Fruit fly (Drosophila melanogaster): ENCODE results near the gene Orct.

The Orct gene

DNA sequence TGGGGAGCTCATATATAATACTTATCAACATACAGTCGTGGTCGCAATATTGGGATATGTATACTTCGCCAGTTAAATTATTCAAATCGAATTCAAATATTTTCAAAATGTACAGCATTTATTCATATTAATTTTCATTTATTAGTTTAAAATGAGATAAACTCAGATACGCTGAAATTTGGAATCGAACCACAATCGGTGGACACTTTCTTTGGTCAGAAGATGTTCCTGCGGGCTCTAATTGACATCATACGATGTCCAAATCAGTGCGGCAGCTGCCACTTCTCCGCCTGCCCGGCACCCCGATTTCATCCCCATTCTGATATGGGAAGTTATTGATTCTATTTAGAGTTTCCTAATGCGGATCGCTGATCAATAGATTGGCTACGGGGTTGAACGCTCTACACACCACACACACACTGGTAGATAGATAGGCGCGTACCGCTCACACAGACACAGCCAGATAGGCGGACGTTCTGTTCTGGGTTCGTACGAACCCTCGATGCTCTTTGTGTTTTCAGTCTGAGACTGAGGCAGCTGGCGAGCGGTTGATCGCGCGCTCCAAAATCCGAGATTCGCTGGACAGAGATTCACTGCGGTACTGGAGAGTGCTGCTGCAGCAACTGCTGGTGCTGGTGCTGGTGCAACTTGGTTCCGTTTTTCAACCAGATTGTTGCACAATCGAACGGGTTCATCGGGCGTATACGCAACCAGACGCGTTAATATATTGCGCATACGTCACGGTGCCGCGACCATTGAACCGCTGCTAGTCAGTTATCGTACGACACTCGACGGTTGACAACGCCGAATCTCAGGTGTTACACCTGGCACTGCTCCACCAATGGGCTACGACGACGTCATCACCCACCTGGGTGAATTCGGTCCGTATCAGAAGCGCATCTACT lies at the start of gene Orct (continued):
- TF ChIP-seq CG18262 (tag; optimal IDR thresholded peaks at IDR 0.05) (peak; percentile 93), z (GFP tag; IDR thresholded peaks at IDR 0.05) (no peak), CG4730 (GFP tag; IDR thresholded peaks at IDR 0.05) (no peak), CG10462 (GFP tag; optimal IDR thresholded peaks at IDR 0.05) (no peak), gt (GFP tag; IDR thresholded peaks at IDR 0.05) (no peak), CG1233 (GFP tag; optimal IDR thresholded peaks at IDR 0.05) (peak; percentile 79), gem (tag; optimal IDR thresholded peaks at IDR 0.05) (peak; percentile 87), CG11504 (tag; optimal IDR thresholded peaks at IDR 0.05) (peak; percentile 85), Taf1 (GFP tag; IDR thresholded peaks at IDR 0.05) (peak; percentile 48; the same call in 1 of the 2 replicates), ac (GFP tag; optimal IDR thresholded peaks at IDR 0.05) (no peak), CG14441 (GFP tag; IDR thresholded peaks at IDR 0.05) (peak; percentile 58), btn (GFP tag; optimal IDR thresholded peaks at IDR 0.05) (no peak), maf-S (GFP tag; optimal IDR thresholded peaks at IDR 0.05) (peak; percentile 48), aop (GFP tag; IDR thresholded peaks at IDR 0.05) (no peak), B-H1 (GFP tag; IDR thresholded peaks at IDR 0.05) (peak; percentile 52; the same call in 2 of the 3 replicates), Lim3 (GFP tag; IDR thresholded peaks at IDR 0.05) (no peak), psq (GFP tag; optimal IDR thresholded peaks at IDR 0.05) (peak; percentile 8), Camta (GFP tag; optimal IDR thresholded peaks at IDR 0.05) (peak; percentile 55), CG6175 (GFP tag; IDR thresholded peaks at IDR 0.05) (0 out of 3 replicates have a peak, but pooled peaks have one; percentile 65), Rx (GFP tag; IDR thresholded peaks at IDR 0.05) (0 out of 2 replicates have a peak, but pooled peaks have one; percentile 26), CG18599 (GFP tag; optimal IDR thresholded peaks at IDR 0.05) (peak; percentile 89), D (optimal IDR thresholded peaks at IDR 0.05) (no peak), D (GFP tag; optimal IDR thresholded peaks at IDR 0.05) (peak; percentile 33), pzg (GFP tag; optimal IDR thresholded peaks at IDR 0.05) (no peak), CG12071 (GFP tag; optimal IDR thresholded peaks at IDR 0.05) (peak; percentile 59), HLH3B (GFP tag; IDR thresholded peaks at IDR 0.05) (0 out of 2 replicates have a peak, but pooled peaks have one; percentile 36), CG8765 (GFP tag; IDR thresholded peaks at IDR 0.05) (peak; percentile 22; the same call in 1 of the 2 replicates), CG17802 (tag; optimal IDR thresholded peaks at IDR 0.05) (no peak), onecut (GFP tag; IDR thresholded peaks at IDR 0.05) (peak; percentile 29; the same call in 1 of the 2 replicates), corto (GFP tag; optimal IDR thresholded peaks at IDR 0.05) (no peak), lab (GFP tag; optimal IDR thresholded peaks at IDR 0.05) (peak; percentile 89), Blimp-1 (GFP tag; optimal IDR thresholded peaks at IDR 0.05) (peak; percentile 60), cg (GFP tag; optimal IDR thresholded peaks at IDR 0.05) (peak; percentile 71), Max (GFP tag; optimal IDR thresholded peaks at IDR 0.05) (peak; percentile 62), pita (GFP tag; optimal IDR thresholded peaks at IDR 0.05) (no peak), CG17568 (GFP tag; optimal IDR thresholded peaks at IDR 0.05) (peak; percentile 55), luna (GFP tag; optimal IDR thresholded peaks at IDR 0.05) (peak; percentile 2), nom (GFP tag; optimal IDR thresholded peaks at IDR 0.05) (no peak), Elba2 (GFP tag; optimal IDR thresholded peaks at IDR 0.05) (no peak), CG17328 (GFP tag; IDR thresholded peaks at IDR 0.05) (no peak), NC2β (GFP tag; optimal IDR thresholded peaks at IDR 0.05) (peak; percentile 24), CG15601 (tag; optimal IDR thresholded peaks at IDR 0.05) (peak; percentile 20), E2f1 (GFP tag; IDR thresholded peaks at IDR 0.05) (peak; percentile 59), tap (tag; optimal IDR thresholded peaks at IDR 0.05) (peak; percentile 77), CG14014 (GFP tag; IDR thresholded peaks at IDR 0.05) (peak; percentile 68), CG17361 (GFP tag; IDR thresholded peaks at IDR 0.05) (peak; percentile 94), CG13624 (GFP tag; optimal IDR thresholded peaks at IDR 0.05) (peak; percentile 46), PHDP (tag; optimal IDR thresholded peaks at IDR 0.05) (peak; percentile 80), rib (GFP tag; IDR thresholded peaks at IDR 0.05) (no peak)
